Fruit fly (Drosophila melanogaster) whole organism, wandering third instar larva: ENCODE results near the gene CG10887.
A peak's percentile ranks its signal among the peaks of the same experiment; 100 is the strongest.

ENCODE experiments used
- CG32264 ChIP-seq: fragments of 200-800 bp; sonication (Bioruptor generic); optimal IDR thresholded peaks from 2 replicates; lab custom pipeline; 2016; ENCODE audit warnings: missing biosample characterization, missing genetic modification characterization
- CG9705 ChIP-seq: fragments of 200-800 bp; sonication (Bioruptor generic); optimal IDR thresholded peaks from 2 replicates; lab custom pipeline; 2018; ENCODE audit warnings: missing biosample characterization, mild to moderate bottlenecking, missing genetic modification characterization
- HLH106 ChIP-seq: fragments of 200-800 bp; optimal IDR thresholded peaks from 3 replicates; lab custom pipeline; 2019; ENCODE audit warnings: missing biosample characterization, mild to moderate bottlenecking, missing genetic modification characterization, moderate library complexity
- Hr78 ChIP-seq: fragments of >200 bp; optimal IDR thresholded peaks from 2 replicates; lab custom pipeline; 2017; ENCODE audit warnings: missing biosample characterization, missing genetic modification characterization
- Mio ChIP-seq: sonication (Bioruptor generic); optimal IDR thresholded peaks from 2 replicates; lab custom pipeline; 2016; ENCODE audit warnings: missing biosample characterization, missing genetic modification characterization
- N ChIP-seq: fragments of >200 bp; optimal IDR thresholded peaks from 2 replicates; lab custom pipeline; 2018; ENCODE audit warnings: missing biosample characterization, missing external identifiers, missing genetic modification characterization
- OdsH ChIP-seq: fragments of 200-800 bp; sonication (Bioruptor generic); optimal IDR thresholded peaks from 2 replicates; lab custom pipeline; 2016; ENCODE audit warnings: missing biosample characterization, mild to moderate bottlenecking, missing genetic modification characterization
- Vsx2 ChIP-seq: fragments of 200-300, 225-300 bp; sonication (Bioruptor generic); optimal IDR thresholded peaks from 2 replicates; lab custom pipeline; 2018; ENCODE audit warnings: missing biosample characterization, missing genetic modification characterization; ENCODE audit not compliant: partially characterized antibody
- ey ChIP-seq: fragments of 200-800 bp; sonication (Bioruptor generic); optimal IDR thresholded peaks from 2 replicates; lab custom pipeline; 2016; ENCODE audit warnings: missing biosample characterization, missing genetic modification characterization
- h ChIP-seq: fragments of 200-800 bp; sonication (Bioruptor generic); optimal IDR thresholded peaks from 3 replicates; lab custom pipeline; 2016; ENCODE audit warnings: missing biosample characterization, mild to moderate bottlenecking, missing genetic modification characterization
- lola ChIP-seq: fragments of >200 bp; optimal IDR thresholded peaks from 2 replicates; lab custom pipeline; 2017; ENCODE audit warnings: missing biosample characterization, missing genetic modification characterization
- sv ChIP-seq: fragments of 200-800 bp; sonication (Bioruptor generic); optimal IDR thresholded peaks from 3 replicates; lab custom pipeline; 2016; ENCODE audit warnings: missing biosample characterization, missing genetic modification characterization
- woc ChIP-seq: sonication (Bioruptor generic); optimal IDR thresholded peaks from 2 replicates; lab custom pipeline; 2016; ENCODE audit warnings: missing biosample characterization, mild to moderate bottlenecking, missing genetic modification characterization

CG10887 gene

dm6 chr3R:20124394-20124793, 9.8 kb downstream of the CG10887 start:
- TF ChIP-seq OdsH (no peak), lola (GFP tag; lab: Kevin White, UChicago) (no peak), CG9705 (GFP tag; lab: Kevin White, UChicago) (no peak), h (GFP tag; lab: Kevin White, UChicago) (no peak), Vsx2 (GFP tag; lab: Kevin White, UChicago) (no peak), Hr78 (GFP tag; lab: Kevin White, UChicago) (no peak), HLH106 (no peak), CG32264 (GFP tag; lab: Kevin White, UChicago) (no peak), Mio (no peak), sv (no peak), ey (no peak), woc (GFP tag; lab: Kevin White, UChicago) (no peak)

- peak; percentile 48 for TF ChIP-seq N (GFP tag; lab: Kevin White, UChicago)
- no peak for TF ChIP-seq Hr78 (GFP tag; lab: Kevin White, UChicago)
Measured at dm6 chr3R:20154657-20155056, 40.0 kb downstream of the CG10887 start.
